Fruit fly (Drosophila melanogaster): ENCODE measurements around the gene TTLL4B.

TTLL4B gene

DNA sequence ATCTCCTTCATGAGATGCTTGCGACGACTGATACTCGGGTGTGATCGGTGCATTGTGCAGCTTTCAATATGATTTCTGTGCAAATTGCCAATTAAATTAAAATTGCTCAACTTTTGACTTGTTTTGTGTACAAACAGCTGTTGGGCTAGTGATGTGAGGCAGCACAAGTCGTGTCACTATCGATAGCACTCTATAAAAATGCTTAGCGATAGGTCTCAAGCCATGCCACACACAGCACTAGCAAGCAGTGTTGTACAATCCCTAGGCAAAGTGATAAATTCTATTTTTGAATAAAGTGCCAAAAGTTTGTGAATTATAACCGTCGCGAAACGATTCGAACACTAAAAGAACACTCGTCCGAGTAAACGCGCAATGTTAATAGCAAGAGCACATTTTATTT lies 9.8 kb downstream of the TTLL4B start, which contains the start of gene CG31957:
Gene CG31957, minus strand, starts transcription at position 176 of the 400 bp plus-strand sequence.
- TF ChIP-seq CG5204 (GFP tag; optimal IDR thresholded peaks at IDR 0.05) (no peak), Hr96 (GFP tag; optimal IDR thresholded peaks at IDR 0.05) (peak; percentile 61), CG1620 (GFP tag; optimal IDR thresholded peaks at IDR 0.05) (peak; percentile 77), CG33017 (tag; optimal IDR thresholded peaks at IDR 0.05) (peak; percentile 35), CG7045 (GFP tag; optimal IDR thresholded peaks at IDR 0.05) (no peak), Crg-1 (GFP tag; optimal IDR thresholded peaks at IDR 0.05) (peak; percentile 82), cic (GFP tag; optimal IDR thresholded peaks at IDR 0.05) (no peak), toe (GFP tag; optimal IDR thresholded peaks at IDR 0.05) (peak; percentile 74), Mnt (GFP tag; optimal IDR thresholded peaks at IDR 0.05) (peak; percentile 73), bab1 (GFP tag; optimal IDR thresholded peaks at IDR 0.05) (peak; percentile 34), cnc (optimal IDR thresholded peaks at IDR 0.05) (no peak), CG12768 (GFP tag; optimal IDR thresholded peaks at IDR 0.05) (peak; percentile 13), ovo (GFP tag; optimal IDR thresholded peaks at IDR 0.05) (peak; percentile 23), CG7101 (tag; optimal IDR thresholded peaks at IDR 0.05) (peak; percentile 69), Clk (GFP tag; optimal IDR thresholded peaks at IDR 0.05) (no peak), CG14711 (tag; optimal IDR thresholded peaks at IDR 0.05) (peak; percentile 38), kay (GFP tag; ENCODE audit: borderline replicate concordance) (no peak), tj (GFP tag; optimal IDR thresholded peaks at IDR 0.05) (no peak), pad (GFP tag; optimal IDR thresholded peaks at IDR 0.05) (peak; percentile 35)

DNA sequence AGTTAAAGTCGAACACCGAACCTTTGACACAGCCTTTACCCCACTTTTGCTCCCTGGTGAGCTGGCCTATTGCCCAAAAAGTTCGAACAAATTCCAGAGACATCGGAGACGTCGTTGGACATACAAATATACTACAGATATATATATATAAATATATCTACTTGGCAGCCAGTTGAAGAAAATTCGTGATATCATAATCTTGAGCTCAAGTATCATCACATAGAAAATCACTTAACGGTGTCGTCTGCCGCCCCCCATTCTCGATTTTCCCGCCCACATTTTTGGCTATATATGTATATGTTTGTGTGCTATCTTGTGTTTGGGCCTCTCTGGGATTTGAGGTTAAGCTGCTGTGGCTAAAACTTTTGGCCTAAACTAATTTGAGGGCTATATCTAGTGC lies 14.5 kb downstream of the TTLL4B start:
- TF ChIP-seq CG7045 (GFP tag; optimal IDR thresholded peaks at IDR 0.05) (no peak), tj (GFP tag; optimal IDR thresholded peaks at IDR 0.05) (no peak), Clk (GFP tag; optimal IDR thresholded peaks at IDR 0.05) (no peak), pad (GFP tag; optimal IDR thresholded peaks at IDR 0.05) (no peak)

DNA sequence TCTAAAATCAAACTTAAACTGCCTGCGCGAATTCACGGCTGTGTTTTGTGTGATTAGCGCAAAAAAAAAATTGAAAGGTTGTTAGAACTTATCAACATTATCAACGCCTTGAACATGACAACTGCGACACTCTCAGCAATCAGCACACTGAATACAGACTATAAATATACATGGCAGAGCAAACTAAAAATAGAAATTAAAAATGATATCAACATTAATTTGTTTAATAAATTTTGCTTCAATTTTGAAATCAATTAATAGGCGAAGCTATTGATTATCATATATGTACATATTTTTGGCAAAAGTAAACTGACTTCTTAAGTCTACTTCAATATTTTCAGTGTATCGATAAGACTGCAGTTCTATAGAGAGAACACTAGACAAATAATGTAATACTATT lies 17.6 kb downstream of the TTLL4B start:
- TF ChIP-seq CG12768 (GFP tag; optimal IDR thresholded peaks at IDR 0.05) (peak; percentile 88), toe (GFP tag; optimal IDR thresholded peaks at IDR 0.05) (peak; percentile 70), Hr96 (GFP tag; optimal IDR thresholded peaks at IDR 0.05) (peak; percentile 74), bab1 (GFP tag; optimal IDR thresholded peaks at IDR 0.05) (no peak), cnc (optimal IDR thresholded peaks at IDR 0.05) (no peak), cic (GFP tag; optimal IDR thresholded peaks at IDR 0.05) (peak; percentile 42), Clk (GFP tag; optimal IDR thresholded peaks at IDR 0.05) (peak; percentile 76), CG11617 (GFP tag; optimal IDR thresholded peaks at IDR 0.05) (peak; percentile 89), CG7101 (tag; optimal IDR thresholded peaks at IDR 0.05) (peak; percentile 91), CG5204 (GFP tag; optimal IDR thresholded peaks at IDR 0.05) (peak; percentile 74), CG14711 (tag; optimal IDR thresholded peaks at IDR 0.05) (peak; percentile 89), CG33017 (tag; optimal IDR thresholded peaks at IDR 0.05) (peak; percentile 91), kay (GFP tag; ENCODE audit: borderline replicate concordance) (peak; percentile 71), pad (GFP tag; optimal IDR thresholded peaks at IDR 0.05) (peak; percentile 66), CG7045 (GFP tag; optimal IDR thresholded peaks at IDR 0.05) (peak; percentile 81), Mnt (GFP tag; optimal IDR thresholded peaks at IDR 0.05) (peak; percentile 24), tj (GFP tag; optimal IDR thresholded peaks at IDR 0.05) (peak; percentile 52), Crg-1 (GFP tag; optimal IDR thresholded peaks at IDR 0.05) (peak; percentile 34), ovo (GFP tag; optimal IDR thresholded peaks at IDR 0.05) (no peak), CG1620 (GFP tag; optimal IDR thresholded peaks at IDR 0.05) (no peak)

DNA sequence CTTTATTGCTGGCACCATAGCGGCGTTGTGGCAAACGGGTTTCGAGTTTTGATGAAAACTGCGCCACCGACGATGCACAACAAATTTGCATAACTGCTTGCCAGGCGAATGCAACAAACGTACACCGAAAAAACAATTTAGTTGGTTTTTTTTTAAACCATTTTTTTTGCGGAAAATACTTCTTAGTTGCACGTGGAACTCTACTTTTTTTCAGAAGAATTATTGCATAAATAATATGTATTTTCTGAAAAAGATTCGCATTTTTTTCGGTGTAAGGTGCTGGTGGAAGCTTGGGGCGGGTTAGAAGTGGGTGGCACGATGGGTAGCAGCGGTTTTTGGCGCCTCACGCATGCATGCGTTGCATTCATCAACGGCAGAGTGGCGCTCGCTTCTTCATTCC lies 18.7 kb downstream of the TTLL4B start:
- TF ChIP-seq bab1 (GFP tag; optimal IDR thresholded peaks at IDR 0.05) (no peak), CG33017 (tag; optimal IDR thresholded peaks at IDR 0.05) (no peak), Hr96 (GFP tag; optimal IDR thresholded peaks at IDR 0.05) (no peak), CG11617 (GFP tag; optimal IDR thresholded peaks at IDR 0.05) (no peak), CG5204 (GFP tag; optimal IDR thresholded peaks at IDR 0.05) (no peak), pad (GFP tag; optimal IDR thresholded peaks at IDR 0.05) (no peak), CG1620 (GFP tag; optimal IDR thresholded peaks at IDR 0.05) (no peak)

DNA sequence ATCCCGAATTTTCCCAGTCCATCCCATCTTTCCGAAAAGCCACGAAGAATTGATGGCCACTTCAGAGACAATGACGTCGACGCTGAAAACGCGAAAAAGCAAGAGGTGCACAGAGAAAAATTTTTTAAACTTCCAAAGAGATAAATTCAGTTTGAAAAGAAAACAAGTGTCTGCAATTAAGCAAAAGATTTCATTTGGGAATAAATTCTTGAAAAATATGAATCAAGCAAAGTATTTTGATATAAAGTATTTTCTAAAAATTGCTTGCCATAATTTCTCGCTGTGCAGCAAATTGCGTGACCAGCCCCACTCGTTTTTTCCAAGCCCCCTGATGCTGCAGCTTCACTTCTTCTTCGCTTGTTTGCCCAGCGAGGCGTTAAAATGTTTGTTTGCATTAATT lies 19.7 kb downstream of the TTLL4B start:
- TF ChIP-seq CG33017 (tag; optimal IDR thresholded peaks at IDR 0.05) (no peak), CG11617 (GFP tag; optimal IDR thresholded peaks at IDR 0.05) (no peak), CG7045 (GFP tag; optimal IDR thresholded peaks at IDR 0.05) (no peak), CG12768 (GFP tag; optimal IDR thresholded peaks at IDR 0.05) (no peak), CG1620 (GFP tag; optimal IDR thresholded peaks at IDR 0.05) (no peak), Mnt (GFP tag; optimal IDR thresholded peaks at IDR 0.05) (no peak), cic (GFP tag; optimal IDR thresholded peaks at IDR 0.05) (no peak), CG5204 (GFP tag; optimal IDR thresholded peaks at IDR 0.05) (no peak), pad (GFP tag; optimal IDR thresholded peaks at IDR 0.05) (no peak), Crg-1 (GFP tag; optimal IDR thresholded peaks at IDR 0.05) (no peak), tj (GFP tag; optimal IDR thresholded peaks at IDR 0.05) (no peak), bab1 (GFP tag; optimal IDR thresholded peaks at IDR 0.05) (no peak), kay (GFP tag; ENCODE audit: borderline replicate concordance) (no peak)

DNA sequence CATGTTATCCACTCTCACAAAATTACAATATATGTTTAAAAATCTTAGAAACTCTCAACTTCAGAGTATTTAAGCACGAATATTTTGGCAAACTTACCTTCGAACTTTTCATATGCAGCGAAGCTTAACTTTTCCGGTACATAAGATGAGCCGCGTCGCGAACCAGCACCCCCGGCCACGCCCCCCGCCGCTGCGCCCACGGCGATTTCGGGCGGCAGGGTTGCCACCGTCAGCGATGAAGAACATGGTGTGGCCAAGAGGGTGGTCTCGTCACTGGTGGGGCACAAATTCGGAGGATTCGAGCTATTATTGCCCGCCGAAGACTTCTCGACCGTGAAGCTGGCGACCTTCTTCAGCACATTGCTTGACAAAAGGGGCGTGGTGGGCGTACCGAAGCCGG lies 21.5 kb downstream of the TTLL4B start:
- TF ChIP-seq Mnt (GFP tag; optimal IDR thresholded peaks at IDR 0.05), result no peak

DNA sequence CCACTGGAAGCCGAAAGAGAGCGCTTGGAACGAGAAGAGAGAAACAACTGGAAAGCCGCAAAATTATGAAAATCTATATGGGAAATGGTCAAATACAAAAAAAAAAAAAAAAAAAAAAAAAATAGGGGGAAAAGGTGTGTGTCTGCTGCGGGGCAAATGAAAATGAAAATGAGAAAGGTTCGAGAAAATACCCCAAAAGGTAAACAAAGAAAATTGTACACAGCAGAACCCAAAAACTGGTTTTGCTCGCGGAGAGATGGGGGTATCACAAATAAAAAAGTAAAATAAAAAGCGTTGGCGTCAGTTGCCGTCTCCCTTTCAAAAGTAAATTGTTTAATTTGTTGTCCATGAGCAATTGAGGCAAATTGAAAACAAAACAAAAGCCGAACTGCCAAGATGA lies 25.7 kb downstream of the TTLL4B start:
- TF ChIP-seq Mnt (GFP tag; optimal IDR thresholded peaks at IDR 0.05), result no peak
- no peak for TF ChIP-seq CG14711 (tag; optimal IDR thresholded peaks at IDR 0.05)
- TF ChIP-seq pad (GFP tag; optimal IDR thresholded peaks at IDR 0.05), result no peak
- no peak for TF ChIP-seq CG7045 (GFP tag; optimal IDR thresholded peaks at IDR 0.05)
- no peak for TF ChIP-seq cnc (optimal IDR thresholded peaks at IDR 0.05)
- no peak for TF ChIP-seq Hr96 (GFP tag; optimal IDR thresholded peaks at IDR 0.05)
- TF ChIP-seq CG5204 (GFP tag; optimal IDR thresholded peaks at IDR 0.05), result no peak
- no peak for TF ChIP-seq ovo (GFP tag; optimal IDR thresholded peaks at IDR 0.05)
- no peak for TF ChIP-seq CG1620 (GFP tag; optimal IDR thresholded peaks at IDR 0.05)
- no peak for TF ChIP-seq toe (GFP tag; optimal IDR thresholded peaks at IDR 0.05)
- no peak for TF ChIP-seq CG11617 (GFP tag; optimal IDR thresholded peaks at IDR 0.05)
- TF ChIP-seq bab1 (GFP tag; optimal IDR thresholded peaks at IDR 0.05), result no peak
